ENCODE assay signal across 1 fruit fly cellular context in the genomic region with DNA sequence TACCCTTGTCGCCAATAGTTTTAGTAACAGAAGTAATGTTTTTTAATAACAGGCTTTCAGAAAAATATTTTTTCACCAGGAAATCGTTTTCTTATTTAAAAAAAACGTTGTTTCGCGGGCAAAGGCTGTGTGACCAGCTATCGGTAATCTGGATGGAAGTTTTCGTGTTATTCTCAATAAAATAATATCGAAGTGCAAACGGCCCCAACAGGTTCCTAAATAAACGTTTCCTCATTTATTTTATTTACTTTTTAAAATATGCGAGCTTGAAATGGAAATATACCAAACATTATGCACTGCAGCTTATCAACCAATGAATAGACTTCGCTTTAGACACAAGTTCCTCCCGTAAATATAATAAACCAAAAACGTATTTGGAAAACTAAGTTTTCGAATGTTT.
TF ChIP-seq lines count a peak whose summit lies in the region.

A gene (plus strand): TSS at position 167 of the 400 bp plus-strand sequence.

TF ChIP-seq in whole organism, embryonic, 481 proteins besides CTCF, POLR2A, EP300 and RAD21 (continued from another document):
- TF ChIP-seq wdn (GFP tag; IDR thresholded peaks at IDR 0.05; lab: Robert Waterston, UW): no peak
- no peak for TF ChIP-seq CG3407 (GFP tag; optimal IDR thresholded peaks at IDR 0.05; lab: Kevin White, UChicago)
- no peak for TF ChIP-seq mam (GFP tag; optimal IDR thresholded peaks at IDR 0.05; lab: Kevin White, UChicago)
- 0 out of 3 replicates have a peak, but pooled peaks have one; percentile 7 for TF ChIP-seq vnd (GFP tag; IDR thresholded peaks at IDR 0.05; lab: Robert Waterston, UW; ENCODE audit: partially characterized antibody)
- TF ChIP-seq ham (GFP tag; IDR thresholded peaks at IDR 0.05; lab: Robert Waterston, UW): no peak
- peak; percentile 5 for TF ChIP-seq CG10979 (tag; optimal IDR thresholded peaks at IDR 0.05; lab: Kevin White, UChicago)
- no peak for TF ChIP-seq Mad (GFP tag; optimal IDR thresholded peaks at IDR 0.05; lab: Kevin White, UChicago)
- peak; percentile 76 for TF ChIP-seq Med (GFP tag; lab: Kevin White, UChicago)
- TF ChIP-seq CG6654 (GFP tag; optimal IDR thresholded peaks at IDR 0.05; lab: Kevin White, UChicago): no peak
- peak; percentile 41 for TF ChIP-seq phol (tag; optimal IDR thresholded peaks at IDR 0.05; lab: Kevin White, UChicago)
- no peak for TF ChIP-seq hth (optimal IDR thresholded peaks at IDR 0.05; lab: Kevin White, UChicago)
- TF ChIP-seq kay (GFP tag; optimal IDR thresholded peaks at IDR 0.05; lab: Kevin White, UChicago): no peak
- TF ChIP-seq CG17912 (GFP tag; optimal IDR thresholded peaks at IDR 0.05; lab: Kevin White, UChicago): no peak
- TF ChIP-seq CG17328 (GFP tag; IDR thresholded peaks at IDR 0.05; lab: Robert Waterston, UW): no peak
- TF ChIP-seq Hsf (GFP tag; optimal IDR thresholded peaks at IDR 0.05; lab: Kevin White, UChicago): no peak
